Fruit fly (Drosophila melanogaster) whole organism, embryonic: ENCODE measurements around the gene RpS3.
A peak's percentile ranks its signal among the peaks of the same experiment; 100 is the strongest.

Source experiments
- CG13894 ChIP-seq: fragments of 200-800 bp; sonication (Bioruptor generic); optimal IDR thresholded peaks from 3 replicates; lab custom pipeline; 2018; ENCODE audit warnings: missing biosample characterization, mild to moderate bottlenecking, missing genetic modification characterization, moderate library complexity
- CG6854 ChIP-seq: fragments of 200-800 bp; sonication (Bioruptor generic); optimal IDR thresholded peaks from 3 replicates; lab custom pipeline; 2017; ENCODE audit warnings: missing biosample characterization, mild to moderate bottlenecking, missing genetic modification characterization
- Hey ChIP-seq: fragments of 200-800 bp; sonication (Bioruptor generic); optimal IDR thresholded peaks from 3 replicates; lab custom pipeline; 2018; ENCODE audit warnings: missing biosample characterization, mild to moderate bottlenecking, missing genetic modification characterization
- Sox102F ChIP-seq: fragments of 200-800 bp; sonication (Bioruptor generic); optimal IDR thresholded peaks from 2 replicates; lab custom pipeline; 2018; ENCODE audit warnings: missing biosample characterization, mild to moderate bottlenecking, missing genetic modification characterization, moderate library complexity
- jing ChIP-seq: fragments of 200-800 bp; sonication (Bioruptor generic); optimal IDR thresholded peaks from 2 replicates; lab custom pipeline; 2018; ENCODE audit warnings: missing biosample characterization, mild to moderate bottlenecking, missing genetic modification characterization
- onecut ChIP-seq: fragments of 200-800 bp; sonication (Bioruptor generic); IDR thresholded peaks from 2 replicates; pipeline ENCODE4 v1.3.6; 2022; ENCODE audit warnings: missing biosample characterization, missing genetic modification characterization
- psq ChIP-seq: fragments of 200-800 bp; sonication (Bioruptor generic); optimal IDR thresholded peaks from 2 replicates; lab custom pipeline; 2017; ENCODE audit warnings: missing biosample characterization, missing genetic modification characterization
- pum ChIP-seq: fragments of 200-800 bp; sonication (Bioruptor generic); optimal IDR thresholded peaks from 2 replicates; lab custom pipeline; 2016; ENCODE audit warnings: missing biosample characterization, missing genetic modification characterization

DNA sequence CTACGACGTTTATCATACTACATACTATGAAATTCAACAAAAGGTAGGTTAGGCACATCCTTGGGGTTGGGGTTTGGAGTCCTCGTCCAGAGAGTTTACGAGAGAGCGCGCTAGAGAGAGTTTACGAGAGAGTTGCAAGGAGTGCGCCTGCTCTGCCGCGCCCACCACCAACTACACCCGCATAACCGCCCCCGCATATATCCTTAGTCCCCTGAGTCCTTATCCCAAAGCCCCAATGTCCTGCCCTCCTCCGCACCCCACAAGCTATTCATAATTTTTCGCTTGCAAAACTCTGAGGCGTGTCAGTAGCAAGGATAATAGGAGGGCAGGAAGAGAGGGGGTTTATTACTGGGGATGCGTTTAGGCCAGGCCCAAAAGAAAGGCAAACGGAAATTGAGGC is 25.1 kb downstream of the RpS3 start:
- TF ChIP-seq CG13894 (peak; percentile 70), psq (GFP tag; lab: Kevin White, UChicago) (no peak), onecut (no peak), pum (GFP tag; lab: Kevin White, UChicago) (no peak), jing (no peak), Hey (tag; lab: Kevin White, UChicago) (no peak), CG6854 (no peak), Sox102F (GFP tag; lab: Kevin White, UChicago) (no peak)
